Fruit fly (Drosophila melanogaster): ENCODE results near the gene Irk3.

The Irk3 gene

dm6 chr2L:18693877-18694723 lies 19.4 kb downstream of the Irk3 start (continued):
- no peak for TF ChIP-seq CG13287 (GFP tag; IDR thresholded peaks at IDR 0.05; ENCODE audit: partially characterized antibody)
- peak; percentile 5 for TF ChIP-seq CG10267 (tag; optimal IDR thresholded peaks at IDR 0.05)
- TF ChIP-seq bsh (GFP tag; optimal IDR thresholded peaks at IDR 0.05) = peak; percentile 17 to 53
- TF ChIP-seq Nf-YC (tag; optimal IDR thresholded peaks at IDR 0.05) = peak; percentile 44
- no peak for TF ChIP-seq ash1 (GFP tag; optimal IDR thresholded peaks at IDR 0.05)
- no peak for TF ChIP-seq wor (GFP tag; IDR thresholded peaks at IDR 0.05)
- TF ChIP-seq Opbp (GFP tag; IDR thresholded peaks at IDR 0.05; ENCODE audit: partially characterized antibody) = no peak
- TF ChIP-seq BtbVII (GFP tag; optimal IDR thresholded peaks at IDR 0.05) = peak; percentile 27
- TF ChIP-seq CG15514 (GFP tag; optimal IDR thresholded peaks at IDR 0.05) = peak; percentile 38
- peak; percentile 19 for TF ChIP-seq pb (GFP tag; optimal IDR thresholded peaks at IDR 0.05)
- no peak for TF ChIP-seq ato (GFP tag; IDR thresholded peaks at IDR 0.05; ENCODE audit: partially characterized antibody)
- TF ChIP-seq unpg (GFP tag; optimal IDR thresholded peaks at IDR 0.05) = peak; percentile 59
- peak; percentile 60 for TF ChIP-seq Side (GFP tag; optimal IDR thresholded peaks at IDR 0.05)
- TF ChIP-seq sob (GFP tag; IDR thresholded peaks at IDR 0.05) = peak; percentile 37; the same call in 1 of the 2 replicates
- TF ChIP-seq mam (GFP tag; optimal IDR thresholded peaks at IDR 0.05) = peak; percentile 76
- peak; percentile 45 for TF ChIP-seq CG15269 (tag; optimal IDR thresholded peaks at IDR 0.05)
- TF ChIP-seq grn (GFP tag; optimal IDR thresholded peaks at IDR 0.05) = peak; percentile 23
- peak; percentile 31 for TF ChIP-seq CG12299 (tag; optimal IDR thresholded peaks at IDR 0.05)
- TF ChIP-seq crc (GFP tag; optimal IDR thresholded peaks at IDR 0.05) = peak; percentile 47
- peak; percentile 79 for TF ChIP-seq Nf-YA (GFP tag; IDR thresholded peaks at IDR 0.05)
- peak; percentile 63 for TF ChIP-seq CG17359 (tag; optimal IDR thresholded peaks at IDR 0.05)
- TF ChIP-seq CG11504 (tag; optimal IDR thresholded peaks at IDR 0.05) = peak; percentile 9
- peak; percentile 61 for TF ChIP-seq CG4730 (GFP tag; IDR thresholded peaks at IDR 0.05)
- peak; percentile 52; the same call in 1 of the 2 replicates for TF ChIP-seq HLH3B (GFP tag; IDR thresholded peaks at IDR 0.05)
- no peak for TF ChIP-seq prd (optimal IDR thresholded peaks at IDR 0.05)
- peak; percentile 66 for TF ChIP-seq prd (GFP tag; IDR thresholded peaks at IDR 0.05)
- no peak for TF ChIP-seq CG4707 (GFP tag; optimal IDR thresholded peaks at IDR 0.05)
- peak; percentile 27 for TF ChIP-seq ab (GFP tag; optimal IDR thresholded peaks at IDR 0.05)
- TF ChIP-seq CG6854 (GFP tag; optimal IDR thresholded peaks at IDR 0.05) = peak; percentile 2
- TF ChIP-seq sens (GFP tag) = peak; percentile 93
- no peak for TF ChIP-seq unc-4 (GFP tag; IDR thresholded peaks at IDR 0.05; ENCODE audit: partially characterized antibody)
- TF ChIP-seq schlank (tag; optimal IDR thresholded peaks at IDR 0.05) = no peak
- TF ChIP-seq kni (GFP tag; optimal IDR thresholded peaks at IDR 0.05) = no peak
- peak; percentile 16 for TF ChIP-seq Fer3 (tag; optimal IDR thresholded peaks at IDR 0.05)
- no peak for TF ChIP-seq stwl (tag; optimal IDR thresholded peaks at IDR 0.05)
- peak; percentile 97 for TF ChIP-seq CG17385 (GFP tag; optimal IDR thresholded peaks at IDR 0.05)
- TF ChIP-seq wek (GFP tag; optimal IDR thresholded peaks at IDR 0.05) = no peak
- peak; percentile 100 for TF ChIP-seq sug (tag; optimal IDR thresholded peaks at IDR 0.05)
- TF ChIP-seq CG34422 (GFP tag; IDR thresholded peaks at IDR 0.05) = peak; percentile 45; the same call in 1 of the 3 replicates
- TF ChIP-seq H15 (GFP tag; IDR thresholded peaks at IDR 0.05) = peak; percentile 68; the same call in 2 of the 3 replicates
- peak; percentile 56 for TF ChIP-seq Camta (GFP tag; optimal IDR thresholded peaks at IDR 0.05)
- TF ChIP-seq pnt (GFP tag; optimal IDR thresholded peaks at IDR 0.05) = peak; percentile 38
- TF ChIP-seq CG9932 (GFP tag; IDR thresholded peaks at IDR 0.05) = peak; percentile 52
- peak; percentile 79 for TF ChIP-seq CG10543 (GFP tag; optimal IDR thresholded peaks at IDR 0.05)
- peak; percentile 56 for TF ChIP-seq CG2712 (tag; optimal IDR thresholded peaks at IDR 0.05)
- TF ChIP-seq CG1647 (GFP tag; optimal IDR thresholded peaks at IDR 0.05) = peak; percentile 58
- peak; percentile 86 for TF ChIP-seq CG14441 (GFP tag; IDR thresholded peaks at IDR 0.05)
- TF ChIP-seq C15 (GFP tag; IDR thresholded peaks at IDR 0.05) = no peak

Measured in whole organism, embryonic.